Worm (Caenorhabditis elegans) whole organism, mixed stage, embryonic: ENCODE data around the gene bir-1.

Experiments used
- M03D4.4 ChIP-seq: sonication (generic microtip); optimal IDR thresholded peaks from 2 replicates; lab custom pipeline; 2017; ENCODE audit warnings: mild to moderate bottlenecking, missing genetic modification characterization, missing compliant biosample characterization
- bed-3 ChIP-seq: fragments of 200-800 bp; sonication (Bioruptor generic); optimal IDR thresholded peaks from 3 replicates; lab custom pipeline; 2018; ENCODE audit warnings: mild to moderate bottlenecking, missing genetic modification characterization, moderate library complexity, missing compliant biosample characterization
- blmp-1 ChIP-seq: fragments of 150-350 bp; optimal IDR thresholded peaks from 2 replicates; lab custom pipeline; 2014; ENCODE audit warnings: missing biosample characterization, missing genetic modification characterization
- ceh-39 ChIP-seq: fragments of 150-350 bp; optimal IDR thresholded peaks from 2 replicates; lab custom pipeline; 2014; ENCODE audit warnings: missing biosample characterization, missing genetic modification characterization
- ceh-43 ChIP-seq: fragments of 200-800 bp; sonication (Bioruptor generic); optimal IDR thresholded peaks from 2 replicates; lab custom pipeline; 2018; ENCODE audit warnings: mild to moderate bottlenecking, missing genetic modification characterization, moderate library complexity, missing compliant biosample characterization
- ceh-83 ChIP-seq: fragments of 200-800 bp; sonication (Bioruptor generic); optimal IDR thresholded peaks from 2 replicates; lab custom pipeline; 2018; ENCODE audit warnings: mild to moderate bottlenecking, missing genetic modification characterization, missing compliant biosample characterization
- ces-1 ChIP-seq: fragments of 150-350 bp; optimal IDR thresholded peaks from 2 replicates; lab custom pipeline; 2014; ENCODE audit warnings: missing biosample characterization, missing genetic modification reagents, missing genetic modification characterization
- cnd-1 ChIP-seq: fragments of 200-800 bp; sonication (Bioruptor generic); optimal IDR thresholded peaks from 2 replicates; lab custom pipeline; 2018; ENCODE audit warnings: mild to moderate bottlenecking, missing genetic modification characterization, missing compliant biosample characterization
- drap-1 ChIP-seq: fragments of 200-800 bp; sonication (Bioruptor generic); optimal IDR thresholded peaks from 3 replicates; lab custom pipeline; 2018; ENCODE audit warnings: mild to moderate bottlenecking, missing genetic modification characterization, missing compliant biosample characterization
- hlh-1 ChIP-seq: fragments of 150-350 bp; optimal IDR thresholded peaks from 2 replicates; lab custom pipeline; 2014; ENCODE audit warnings: missing biosample characterization, missing genetic modification reagents, missing genetic modification characterization
- lin-13 ChIP-seq: fragments of 150-350 bp; optimal IDR thresholded peaks from 2 replicates; lab custom pipeline; 2014; ENCODE audit warnings: missing biosample characterization, missing genetic modification characterization
- lsy-2 ChIP-seq: fragments of 150-350 bp; optimal IDR thresholded peaks from 2 replicates; lab custom pipeline; 2014; ENCODE audit warnings: missing biosample characterization, missing genetic modification characterization
- mab-5 ChIP-seq: fragments of 150-350 bp; optimal IDR thresholded peaks from 2 replicates; lab custom pipeline; 2014; ENCODE audit warnings: missing biosample characterization, missing genetic modification characterization
- mep-1 ChIP-seq: fragments of 150-350 bp; optimal IDR thresholded peaks from 2 replicates; lab custom pipeline; 2017; ENCODE audit warnings: missing biosample characterization, missing genetic modification reagents, missing genetic modification characterization, inconsistent platforms
- mls-2 ChIP-seq: sonication (generic microtip); optimal IDR thresholded peaks from 2 replicates; lab custom pipeline; 2016; ENCODE audit warnings: mild to moderate bottlenecking, missing genetic modification characterization, moderate library complexity, missing compliant biosample characterization
- nhr-2 ChIP-seq: fragments of 150-350 bp; optimal IDR thresholded peaks from 2 replicates; lab custom pipeline; 2014; ENCODE audit warnings: missing biosample characterization, missing genetic modification characterization
- nhr-237 ChIP-seq: fragments of 150-350 bp; optimal IDR thresholded peaks from 2 replicates; lab custom pipeline; 2014; ENCODE audit warnings: missing biosample characterization, missing genetic modification characterization
- nhr-28 ChIP-seq: fragments of 150-350 bp; optimal IDR thresholded peaks from 2 replicates; lab custom pipeline; 2014; ENCODE audit warnings: missing biosample characterization, missing genetic modification characterization
- pha-4 ChIP-seq: fragments of 150-350 bp; optimal IDR thresholded peaks from 2 replicates; lab custom pipeline; 2018; ENCODE audit warnings: missing biosample characterization, missing genetic modification reagents, missing genetic modification characterization
- sem-2 ChIP-seq: fragments of 200-800 bp; sonication (Bioruptor generic); optimal IDR thresholded peaks from 2 replicates; lab custom pipeline; 2018; ENCODE audit warnings: mild to moderate bottlenecking, missing genetic modification characterization, missing compliant biosample characterization
- snpc-4 ChIP-seq: fragments of 150-350 bp; optimal IDR thresholded peaks from 2 replicates; lab custom pipeline; 2014; ENCODE audit warnings: missing biosample characterization, missing genetic modification characterization
- sptf-1 ChIP-seq: sonication (generic microtip); optimal IDR thresholded peaks from 2 replicates; lab custom pipeline; 2017; ENCODE audit warnings: mild to moderate bottlenecking, missing genetic modification characterization, moderate library complexity, missing compliant biosample characterization
- tbx-8 ChIP-seq: fragments of 200-800 bp; sonication (Bioruptor generic); optimal IDR thresholded peaks from 2 replicates; lab custom pipeline; 2018; ENCODE audit warnings: mild to moderate bottlenecking, missing genetic modification characterization, moderate library complexity, missing compliant biosample characterization
- unc-120 ChIP-seq: sonication (generic microtip); optimal IDR thresholded peaks from 2 replicates; lab custom pipeline; 2017; ENCODE audit warnings: missing genetic modification characterization, missing compliant biosample characterization; ENCODE audit not compliant: poor library complexity, severe bottlenecking
- unc-62 ChIP-seq: fragments of 150-350 bp; optimal IDR thresholded peaks from 2 replicates; lab custom pipeline; 2014; ENCODE audit warnings: missing biosample characterization, missing genetic modification reagents, missing genetic modification characterization
- zip-8 ChIP-seq: fragments of 150-350 bp; optimal IDR thresholded peaks from 2 replicates; lab custom pipeline; 2014; ENCODE audit warnings: missing biosample characterization, missing genetic modification characterization
- ztf-11 ChIP-seq: fragments of 150-350 bp; optimal IDR thresholded peaks from 2 replicates; lab custom pipeline; 2014; ENCODE audit warnings: missing biosample characterization, missing genetic modification characterization

bir-1 gene

ce11 chrV:11641298-11641787 lies 2.9 kb upstream of the bir-1 start:
- TF ChIP-seq drap-1 (GFP tag; lab: Kevin White, UChicago) (peak; percentile 38), mab-5 (tag; lab: Kevin White, UChicago) (no peak), ztf-11 (tag; lab: Kevin White, UChicago) (no peak), mep-1 (peak; percentile 0), ces-1 (GFP tag; lab: Kevin White, UChicago) (peak; percentile 96), mls-2 (tag; lab: Kevin White, UChicago) (peak; percentile 57), sptf-1 (tag; lab: Kevin White, UChicago) (no peak), unc-120 (tag; lab: Kevin White, UChicago) (peak; percentile 48)

ce11 chrV:11645244-11645643 lies 967 bp downstream of the bir-1 start, which contains the start of gene skp-1:
Gene skp-1, plus strand, starts transcription at chrV:11645481.
- TF ChIP-seq blmp-1 (tag; lab: Kevin White, UChicago) = no peak

ce11 chrV:11647821-11648220 lies 3.5 kb downstream of the bir-1 start:
- no peak for TF ChIP-seq blmp-1 (tag; lab: Kevin White, UChicago)
- no peak for TF ChIP-seq drap-1 (GFP tag; lab: Kevin White, UChicago)

DNA sequence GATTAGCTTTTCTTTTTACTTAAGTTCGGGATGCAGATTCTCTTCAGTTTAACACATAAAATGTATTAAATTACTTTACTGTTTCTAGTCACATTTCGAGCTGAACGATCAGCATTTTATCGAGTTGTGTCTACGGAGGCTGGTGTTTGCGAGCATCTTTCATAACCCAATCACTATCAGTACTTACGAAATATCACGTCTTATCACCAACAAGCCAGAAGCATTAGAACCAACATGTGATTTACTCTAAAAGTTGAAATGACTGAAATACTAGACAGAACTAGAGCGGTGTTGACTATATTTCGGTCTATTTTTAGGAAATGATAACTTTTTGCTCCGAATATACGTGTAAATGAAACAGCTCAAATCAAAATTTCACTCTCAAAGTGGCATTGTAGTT lies 4.2 kb downstream of the bir-1 start:
- no peak for TF ChIP-seq sptf-1 (tag; lab: Kevin White, UChicago)
- no peak for TF ChIP-seq lsy-2 (tag; lab: Kevin White, UChicago)
- TF ChIP-seq ztf-11 (tag; lab: Kevin White, UChicago) = no peak
- TF ChIP-seq mep-1 = no peak

DNA sequence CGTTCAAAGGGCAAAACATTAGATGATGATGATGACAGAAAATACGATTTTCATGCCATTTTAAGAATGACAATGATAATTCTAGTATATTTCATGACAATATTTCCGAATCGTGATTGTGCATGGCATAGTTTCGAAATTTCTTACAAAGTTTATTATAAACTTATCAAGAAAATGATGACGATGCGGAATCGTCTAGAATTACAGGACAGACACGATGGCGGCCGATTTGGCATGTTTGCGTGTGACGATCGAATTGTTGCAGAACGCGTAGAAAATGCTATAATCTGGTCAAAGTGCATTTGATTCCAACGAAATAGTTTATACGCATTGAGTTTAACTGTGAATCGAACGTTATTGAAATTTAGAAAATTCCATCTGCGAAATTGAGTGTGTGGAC lies 5.0 kb downstream of the bir-1 start:
- TF ChIP-seq ces-1 (GFP tag; lab: Kevin White, UChicago) = no peak
- TF ChIP-seq sem-2 (GFP tag; lab: Kevin White, UChicago) = no peak
- TF ChIP-seq tbx-8 (GFP tag; lab: Kevin White, UChicago) = no peak
- no peak for TF ChIP-seq blmp-1 (tag; lab: Kevin White, UChicago)
- no peak for TF ChIP-seq cnd-1 (tag; lab: Kevin White, UChicago)
- TF ChIP-seq, all 35 proteins: peak for 0

DNA sequence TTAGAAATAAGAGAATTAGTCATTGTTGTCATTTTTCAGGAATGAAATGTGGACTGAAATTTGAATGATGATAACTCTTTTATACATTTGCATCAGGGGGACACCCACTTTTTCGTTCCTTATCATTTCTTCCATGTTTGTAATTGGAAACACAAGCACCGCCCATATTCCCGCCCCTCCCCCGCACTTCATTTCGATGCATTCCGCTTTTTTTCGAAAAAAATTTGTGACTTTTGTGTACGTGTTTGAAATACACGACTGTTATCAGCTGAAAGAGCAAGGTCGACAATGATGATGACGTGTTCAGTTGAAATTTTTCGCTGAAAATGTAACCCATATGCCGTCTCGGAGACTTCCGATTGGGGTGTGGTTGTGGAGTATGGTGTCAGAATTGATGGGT lies 6.4 kb downstream of the bir-1 start, which contains the start of gene zip-10:
zip-10 (minus strand) TSS at position 43 of the 400 bp plus-strand sequence.
- TF ChIP-seq nhr-28 (tag; lab: Kevin White, UChicago) = no peak

DNA sequence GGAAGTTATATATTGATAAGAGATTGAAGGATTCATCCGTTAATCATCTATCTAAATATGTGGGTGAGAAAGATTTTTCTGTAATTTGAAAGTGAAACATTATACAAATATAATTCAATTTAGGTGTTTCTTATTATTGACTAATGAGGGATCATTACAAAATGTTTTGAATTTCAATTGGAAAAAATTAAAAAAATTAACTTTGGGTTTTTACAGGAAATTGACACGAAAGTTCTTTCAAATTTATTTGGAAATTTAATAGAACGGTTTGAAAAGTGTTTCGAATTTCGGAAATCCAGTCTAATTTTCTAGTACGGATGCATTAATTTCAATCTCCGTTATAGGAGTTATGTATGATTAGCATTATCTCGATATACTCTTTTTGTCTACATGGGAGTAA lies 8.8 kb downstream of the bir-1 start:
- TF ChIP-seq bed-3 (GFP tag; lab: Kevin White, UChicago) = no peak
- TF ChIP-seq pha-4 (tag; lab: Kevin White, UChicago) = no peak
- TF ChIP-seq tbx-8 (GFP tag; lab: Kevin White, UChicago) = no peak
- no peak for TF ChIP-seq sem-2 (GFP tag; lab: Kevin White, UChicago)
- TF ChIP-seq M03D4.4 (tag; lab: Kevin White, UChicago) = no peak
- TF ChIP-seq lin-13 (tag; lab: Kevin White, UChicago) = no peak
- no peak for TF ChIP-seq unc-62 (GFP tag; lab: Kevin White, UChicago)
- no peak for TF ChIP-seq ceh-39
- no peak for TF ChIP-seq ceh-43 (GFP tag; lab: Kevin White, UChicago)
- TF ChIP-seq mep-1 = no peak
- TF ChIP-seq ztf-11 (tag; lab: Kevin White, UChicago) = no peak
- no peak for TF ChIP-seq snpc-4 (tag; lab: Kevin White, UChicago)
- TF ChIP-seq blmp-1 (tag; lab: Kevin White, UChicago) = no peak
- TF ChIP-seq ces-1 (GFP tag; lab: Kevin White, UChicago) = no peak

- TF ChIP-seq hlh-1 (tag; lab: Kevin White, UChicago) (no peak), blmp-1 (tag; lab: Kevin White, UChicago) (no peak), zip-8 (peak; percentile 95), nhr-237 (tag; lab: Kevin White, UChicago) (no peak), ceh-83 (GFP tag; lab: Kevin White, UChicago) (no peak), nhr-2 (tag; lab: Kevin White, UChicago) (peak; percentile 34), ceh-39 (no peak), lin-13 (tag; lab: Kevin White, UChicago) (no peak)
These were observed 12.2 kb downstream of the bir-1 start for ce11 chrV:11656469-11656868.
